Worm (Caenorhabditis elegans) whole organism, L1 larva: Measurements from ENCODE around the gene gba-4.
A peak's percentile ranks its signal among the peaks of the same experiment; 100 is the strongest.

Source experiments
- C04F5.9 ChIP-seq: sonication (generic microtip); optimal IDR thresholded peaks from 2 replicates; lab custom pipeline; 2016; ENCODE audit warnings: missing genetic modification characterization, missing compliant biosample characterization
- F16B12.6 ChIP-seq: fragments of 150-350 bp; optimal IDR thresholded peaks from 2 replicates; lab custom pipeline; 2014; ENCODE audit warnings: missing biosample characterization, missing genetic modification characterization
- Y116A8C.19 ChIP-seq: sonication (generic microtip); optimal IDR thresholded peaks from 2 replicates; lab custom pipeline; 2016; ENCODE audit warnings: missing compliant biosample characterization, missing genetic modification characterization, borderline replicate concordance
- alr-1 ChIP-seq: fragments of 200-800 bp; sonication (Bioruptor generic); optimal IDR thresholded peaks from 2 replicates; lab custom pipeline; 2018; ENCODE audit warnings: borderline replicate concordance, mild to moderate bottlenecking, missing genetic modification characterization, missing compliant biosample characterization
- blmp-1 ChIP-seq: fragments of 150-350 bp; optimal IDR thresholded peaks from 2 replicates; lab custom pipeline; 2014; ENCODE audit warnings: missing biosample characterization, missing genetic modification characterization
- ceh-8 ChIP-seq: fragments of 200-800 bp; sonication (Bioruptor generic); optimal IDR thresholded peaks from 2 replicates; lab custom pipeline; 2018; ENCODE audit warnings: mild to moderate bottlenecking, missing genetic modification characterization, moderate library complexity, missing compliant biosample characterization
- ceh-88 ChIP-seq: fragments of 200-800 bp; sonication (Bioruptor generic); IDR thresholded peaks from 2 replicates; pipeline ENCODE4 v1.3.6; 2022; ENCODE audit warnings: missing genetic modification characterization, missing compliant biosample characterization
- dpl-1 ChIP-seq, 3 experiments: fragments of 150-350 bp in 2 of 3; sonication (generic microtip) in 1 of 3; optimal IDR thresholded peaks; 2 replicates each; lab custom pipeline; 2014 to 2017; ENCODE audit warnings: missing biosample characterization in 3 of 3, missing genetic modification characterization in 3 of 3, missing genetic modification reagents in 3 of 3
- dsc-1 ChIP-seq: sonication (generic microtip); optimal IDR thresholded peaks from 2 replicates; lab custom pipeline; 2016; ENCODE audit warnings: mild to moderate bottlenecking, missing genetic modification characterization, missing compliant biosample characterization
- egl-27 ChIP-seq, 2 experiments: fragments of 150-350 bp in 1 of 2; sonication (generic microtip); optimal IDR thresholded peaks; 3 replicates each; lab custom pipeline; 2017 to 2018; ENCODE audit warnings: missing biosample characterization in 2 of 2, missing genetic modification characterization in 2 of 2, missing genetic modification reagents in 2 of 2
- elt-2 ChIP-seq: sonication (generic microtip); optimal IDR thresholded peaks from 2 replicates; lab custom pipeline; 2016; ENCODE audit warnings: missing genetic modification characterization, mild to moderate bottlenecking, inconsistent platforms, missing compliant biosample characterization, missing genetic modification reagents
- elt-3 ChIP-seq, 6 experiments: fragments of 150-350 bp in 1 of 6; sonication (generic microtip); optimal IDR thresholded peaks; 2 replicates each; lab custom pipeline; 2017 to 2018; ENCODE audit warnings: missing biosample characterization in 6 of 6, missing genetic modification characterization in 6 of 6, inconsistent platforms in 1 of 6
- fkh-4 ChIP-seq: sonication (generic microtip); optimal IDR thresholded peaks from 2 replicates; lab custom pipeline; 2016; ENCODE audit warnings: missing compliant biosample characterization, missing genetic modification characterization, borderline replicate concordance
- fos-1 ChIP-seq: fragments of 150-350 bp; optimal IDR thresholded peaks from 2 replicates; lab custom pipeline; 2014; ENCODE audit warnings: missing biosample characterization, missing genetic modification characterization
- isw-1 ChIP-seq: fragments of 200-800 bp; sonication (Bioruptor generic); IDR thresholded peaks from 2 replicates; pipeline ENCODE4 v1.3.6; 2022; ENCODE audit warnings: missing genetic modification characterization, missing compliant biosample characterization
- jun-1 ChIP-seq: fragments of 150-350 bp; optimal IDR thresholded peaks from 2 replicates; lab custom pipeline; 2014; ENCODE audit warnings: missing biosample characterization, missing genetic modification reagents, missing genetic modification characterization
- lin-13 ChIP-seq: fragments of 150-350 bp; optimal IDR thresholded peaks from 2 replicates; lab custom pipeline; 2014; ENCODE audit warnings: missing biosample characterization, missing genetic modification reagents, missing genetic modification characterization
- lin-15B ChIP-seq: fragments of 150-350 bp; sonication (generic microtip); optimal IDR thresholded peaks from 3 replicates; lab custom pipeline; 2014; ENCODE audit warnings: missing biosample characterization, missing genetic modification characterization
- lin-35 ChIP-seq, 2 experiments: fragments of 150-350 bp; optimal IDR thresholded peaks; 2 replicates each; lab custom pipeline; 2014; ENCODE audit warnings: missing biosample characterization in 2 of 2, missing genetic modification characterization in 2 of 2, missing genetic modification reagents in 2 of 2
- lin-39 ChIP-seq: fragments of 150-350 bp; optimal IDR thresholded peaks from 2 replicates; lab custom pipeline; 2014; ENCODE audit warnings: missing biosample characterization, missing genetic modification reagents, missing genetic modification characterization
- lir-3 ChIP-seq: sonication (generic microtip); optimal IDR thresholded peaks from 2 replicates; lab custom pipeline; 2016; ENCODE audit warnings: mild to moderate bottlenecking, missing genetic modification characterization, moderate library complexity, missing compliant biosample characterization; ENCODE audit not compliant: poor library complexity
- mab-9 ChIP-seq: fragments of 200-800 bp; sonication (Bioruptor generic); IDR thresholded peaks from 2 replicates; pipeline ENCODE4 v1.3.6; 2022; ENCODE audit warnings: missing genetic modification reagents, missing genetic modification characterization, missing compliant biosample characterization
- mef-2 ChIP-seq: fragments of 150-350 bp; optimal IDR thresholded peaks from 2 replicates; lab custom pipeline; 2014; ENCODE audit warnings: missing biosample characterization, missing genetic modification characterization
- nhr-11 ChIP-seq: fragments of 150-350 bp; optimal IDR thresholded peaks from 2 replicates; lab custom pipeline; 2014; ENCODE audit warnings: missing biosample characterization, missing genetic modification characterization
- nhr-20 ChIP-seq: sonication (generic microtip); optimal IDR thresholded peaks from 2 replicates; lab custom pipeline; 2016; ENCODE audit warnings: mild to moderate bottlenecking, missing genetic modification characterization, missing compliant biosample characterization
- nhr-237 ChIP-seq: fragments of 150-350 bp; optimal IDR thresholded peaks from 2 replicates; lab custom pipeline; 2014; ENCODE audit warnings: missing biosample characterization, missing genetic modification characterization
- nhr-47 ChIP-seq: sonication (generic microtip); optimal IDR thresholded peaks from 2 replicates; lab custom pipeline; 2016; ENCODE audit warnings: mild to moderate bottlenecking, missing genetic modification characterization, moderate library complexity, missing compliant biosample characterization
- nhr-71 ChIP-seq: sonication (generic microtip); optimal IDR thresholded peaks from 2 replicates; lab custom pipeline; 2016; ENCODE audit warnings: mild to moderate bottlenecking, missing genetic modification characterization, moderate library complexity, missing compliant biosample characterization
- nhr-84 ChIP-seq: sonication (generic microtip); optimal IDR thresholded peaks from 2 replicates; lab custom pipeline; 2017; ENCODE audit warnings: missing biosample characterization, missing genetic modification characterization
- nhr-85 ChIP-seq: sonication (generic microtip); peaks from one replicate; lab custom pipeline; 2016; ENCODE audit warnings: missing genetic modification characterization, inconsistent platforms, missing compliant biosample characterization
- nhr-90 ChIP-seq: sonication (generic microtip); optimal IDR thresholded peaks from 2 replicates; lab custom pipeline; 2016; ENCODE audit warnings: mild to moderate bottlenecking, missing genetic modification characterization, missing compliant biosample characterization; ENCODE audit not compliant: poor library complexity
- rnt-1 ChIP-seq: sonication (generic microtip); optimal IDR thresholded peaks from 2 replicates; lab custom pipeline; 2016; ENCODE audit warnings: mild to moderate bottlenecking, missing genetic modification characterization, moderate library complexity, missing compliant biosample characterization
- snu-23 ChIP-seq: sonication (generic microtip); optimal IDR thresholded peaks from 2 replicates; lab custom pipeline; 2016; ENCODE audit warnings: missing genetic modification characterization, missing compliant biosample characterization
- sptf-1 ChIP-seq: fragments of 150-350 bp; optimal IDR thresholded peaks from 2 replicates; lab custom pipeline; 2014; ENCODE audit warnings: missing biosample characterization, missing genetic modification characterization
- tbx-2 ChIP-seq: sonication (generic microtip); optimal IDR thresholded peaks from 2 replicates; lab custom pipeline; 2016; ENCODE audit warnings: missing genetic modification characterization, missing compliant biosample characterization
- unc-130 ChIP-seq: fragments of 150-350 bp; optimal IDR thresholded peaks from 2 replicates; lab custom pipeline; 2017; ENCODE audit warnings: missing biosample characterization, missing genetic modification characterization, inconsistent platforms
- unc-98 ChIP-seq: fragments of 200-800 bp; sonication (Bioruptor generic); IDR thresholded peaks from 2 replicates; pipeline ENCODE4 v1.3.6; 2022; ENCODE audit warnings: missing genetic modification characterization, missing compliant biosample characterization
- vab-15 ChIP-seq: sonication (generic microtip); optimal IDR thresholded peaks from 2 replicates; lab custom pipeline; 2017; ENCODE audit warnings: missing genotype, mild to moderate bottlenecking, missing genetic modification characterization, missing compliant biosample characterization
- zip-4 ChIP-seq: fragments of 200-800 bp; sonication (Bioruptor generic); optimal IDR thresholded peaks from 2 replicates; lab custom pipeline; 2018; ENCODE audit warnings: mild to moderate bottlenecking, missing genetic modification characterization, moderate library complexity, missing compliant biosample characterization
- ztf-11 ChIP-seq, 2 experiments: sonication (generic microtip); optimal IDR thresholded peaks; 2 replicates each; lab custom pipeline; 2016 to 2017; ENCODE audit warnings: missing genetic modification characterization in 2 of 2, missing biosample characterization in 1 of 2, missing compliant biosample characterization in 1 of 2

The gba-4 gene

ce11 chrIV:5334518-5334917, 16.2 kb downstream of the gba-4 start (continued):
- no peak for TF ChIP-seq C04F5.9 (tag; lab: Kevin White, UChicago)
- TF ChIP-seq lin-35 (GFP tag; optimal IDR thresholded peaks at IDR 0.05; lab: Kevin White, UChicago), result peak; percentile 55 to 74
- no peak for TF ChIP-seq alr-1 (tag; lab: Kevin White, UChicago)
- TF ChIP-seq mab-9 (GFP tag; lab: Robert Waterston, UW), result no peak
- TF ChIP-seq nhr-84 (tag; lab: Kevin White, UChicago), result no peak
- TF ChIP-seq lin-13 (GFP tag; lab: Kevin White, UChicago), result peak; percentile 32
- no peak for TF ChIP-seq fkh-4 (tag; lab: Kevin White, UChicago)
- no peak for TF ChIP-seq egl-27 (tag; optimal IDR thresholded peaks at IDR 0.05; lab: Kevin White, UChicago)
- no peak for TF ChIP-seq zip-4 (GFP tag; lab: Kevin White, UChicago)
- TF ChIP-seq nhr-11 (tag; lab: Kevin White, UChicago), result no peak
- no peak for TF ChIP-seq sptf-1
- TF ChIP-seq lin-39 (tag; lab: Kevin White, UChicago), result no peak
- TF ChIP-seq elt-2 (tag; lab: Kevin White, UChicago), result no peak
- TF ChIP-seq unc-98, result no peak
- no peak for TF ChIP-seq lir-3 (tag; lab: Kevin White, UChicago)
- TF ChIP-seq vab-15 (tag; lab: Kevin White, UChicago), result peak; percentile 13
- TF ChIP-seq snu-23, result peak; percentile 82
- TF ChIP-seq tbx-2 (tag; lab: Kevin White, UChicago), result peak; percentile 50
- no peak for TF ChIP-seq F16B12.6 (tag; lab: Kevin White, UChicago)
- peak; percentile 39 for TF ChIP-seq ceh-8 (GFP tag; lab: Kevin White, UChicago)
- TF ChIP-seq nhr-71, result peak; percentile 69
- peak; percentile 79 for TF ChIP-seq nhr-47 (tag; lab: Kevin White, UChicago)
- TF ChIP-seq dsc-1, result peak; percentile 56
- TF ChIP-seq unc-130 (tag; lab: Kevin White, UChicago), result peak; percentile 55
- peak; percentile 80 for TF ChIP-seq fos-1 (tag; lab: Kevin White, UChicago)
- no peak for TF ChIP-seq Y116A8C.19 (tag; lab: Kevin White, UChicago)
- no peak for TF ChIP-seq ztf-11 (tag; optimal IDR thresholded peaks at IDR 0.05; lab: Kevin White, UChicago)
- TF ChIP-seq mef-2 (tag; lab: Kevin White, UChicago), result no peak
- TF ChIP-seq jun-1 (tag; lab: Kevin White, UChicago), result peak; percentile 14
- TF ChIP-seq isw-1 (GFP tag; lab: Robert Waterston, UW), result peak; percentile 36
- TF ChIP-seq ceh-88 (GFP tag; lab: Robert Waterston, UW), result peak; percentile 35; the same call in 1 of the 2 replicates
- TF ChIP-seq dpl-1 (GFP tag; optimal IDR thresholded peaks at IDR 0.05; lab: Kevin White, UChicago), result peak; percentile 9 to 52 (median 38)
- TF ChIP-seq nhr-237 (tag; lab: Kevin White, UChicago), result peak; percentile 20
- TF ChIP-seq lin-15B (tag; lab: Kevin White, UChicago), result no peak
- peak; percentile 70 for TF ChIP-seq nhr-90 (tag; lab: Kevin White, UChicago)
- peak in 1 of 6 experiments; percentile 49 for TF ChIP-seq elt-3 (tag; optimal IDR thresholded peaks at IDR 0.05; lab: Kevin White, UChicago)
- TF ChIP-seq, all 84 proteins: peak for 38

ce11 chrIV:5333484-5333883, 17.2 kb downstream of the gba-4 start:
- TF ChIP-seq nhr-85, result peak; percentile 55
- no peak for TF ChIP-seq zip-4 (GFP tag; lab: Kevin White, UChicago)
- peak in 2 of 6 experiments; percentile 65 to 78 for TF ChIP-seq elt-3 (tag; optimal IDR thresholded peaks at IDR 0.05; lab: Kevin White, UChicago)
- TF ChIP-seq unc-130 (tag; lab: Kevin White, UChicago), result no peak
- no peak for TF ChIP-seq rnt-1 (tag; lab: Kevin White, UChicago)
- TF ChIP-seq lin-35 (GFP tag; optimal IDR thresholded peaks at IDR 0.05; lab: Kevin White, UChicago), result peak in 1 of 2 experiments; percentile 38
- TF ChIP-seq nhr-20 (tag; lab: Kevin White, UChicago), result peak; percentile 8
- peak; percentile 76 for TF ChIP-seq blmp-1 (tag; lab: Kevin White, UChicago)
